Fruit fly (Drosophila melanogaster) whole organism, embryonic: ENCODE data around the gene Ugt35A1.

ENCODE experiments used
- ATbp ChIP-seq: fragments of 200-800 bp; sonication (Bioruptor generic); optimal IDR thresholded peaks from 2 replicates; lab custom pipeline; 2017; ENCODE audit warnings: missing biosample characterization, mild to moderate bottlenecking, missing genetic modification characterization, missing genetic modification reagents
- Abd-B ChIP-seq: fragments of 200-800 bp; sonication (Bioruptor generic); optimal IDR thresholded peaks from 2 replicates; lab custom pipeline; 2018; ENCODE audit warnings: missing biosample characterization, mild to moderate bottlenecking, missing genetic modification characterization, moderate library complexity
- Awh ChIP-seq: fragments of 200-800 bp; sonication (Bioruptor generic); IDR thresholded peaks from 2 replicates; pipeline ENCODE4, ENCODE4 v1.3.6; 2022; ENCODE audit warnings: missing biosample characterization, missing genetic modification characterization
- Bgb ChIP-seq: fragments of 200-800 bp; sonication (Bioruptor generic); IDR thresholded peaks from 2 replicates; pipeline ENCODE4 v1.3.6; 2022; ENCODE audit warnings: missing biosample characterization, missing genetic modification characterization; ENCODE audit not compliant: partially characterized antibody
- CG12071 ChIP-seq: fragments of 200-800 bp; sonication (Bioruptor generic); optimal IDR thresholded peaks from 3 replicates; lab custom pipeline; 2018; ENCODE audit warnings: missing biosample characterization, mild to moderate bottlenecking, missing genetic modification characterization
- CG12155 ChIP-seq: fragments of 200-800 bp; sonication (Bioruptor generic); optimal IDR thresholded peaks from 3 replicates; lab custom pipeline; 2016; ENCODE audit warnings: missing biosample characterization, missing genetic modification characterization
- CG1233 ChIP-seq: fragments of 200-800 bp; sonication (Bioruptor generic); optimal IDR thresholded peaks from 4 replicates; lab custom pipeline; 2018; ENCODE audit warnings: missing biosample characterization, mild to moderate bottlenecking, missing genetic modification characterization
- CG12769 ChIP-seq: fragments of 200-800 bp; sonication (Bioruptor generic); optimal IDR thresholded peaks from 2 replicates; lab custom pipeline; 2019; ENCODE audit warnings: missing biosample characterization, mild to moderate bottlenecking, missing genetic modification characterization, moderate library complexity
- CG13624 ChIP-seq: fragments of 200-800 bp; sonication (Bioruptor generic); optimal IDR thresholded peaks from 2 replicates; lab custom pipeline; 2016; ENCODE audit warnings: missing biosample characterization, missing genetic modification characterization
- CG15269 ChIP-seq: fragments of 200-800 bp; sonication (Bioruptor generic); optimal IDR thresholded peaks from 2 replicates; lab custom pipeline; 2018; ENCODE audit warnings: missing biosample characterization, mild to moderate bottlenecking, missing genetic modification characterization, moderate library complexity
- CG15601 ChIP-seq: fragments of 200-800 bp; sonication (Bioruptor generic); optimal IDR thresholded peaks from 3 replicates; lab custom pipeline; 2019; ENCODE audit warnings: missing biosample characterization, mild to moderate bottlenecking, missing genetic modification characterization, moderate library complexity
- CG17568 ChIP-seq: fragments of 200-800 bp; sonication (Bioruptor generic); optimal IDR thresholded peaks from 2 replicates; lab custom pipeline; 2018; ENCODE audit warnings: missing biosample characterization, mild to moderate bottlenecking, missing genetic modification characterization, moderate library complexity
- CG18262 ChIP-seq: fragments of 200-800 bp; optimal IDR thresholded peaks from 3 replicates; lab custom pipeline; 2019; ENCODE audit warnings: missing biosample characterization, mild to moderate bottlenecking, missing genetic modification characterization, moderate library complexity
- CG18599 ChIP-seq: fragments of 200-800 bp; sonication (Bioruptor generic); optimal IDR thresholded peaks from 3 replicates; lab custom pipeline; 2017; ENCODE audit warnings: missing biosample characterization, missing genetic modification characterization, mild to moderate bottlenecking, moderate library complexity, missing genetic modification reagents
- CG2129 ChIP-seq: fragments of 200-800 bp; sonication (Bioruptor generic); IDR thresholded peaks from 2 replicates; pipeline ENCODE4 v1.3.6; 2022; ENCODE audit warnings: missing biosample characterization, missing genetic modification characterization; ENCODE audit not compliant: partially characterized antibody
- CG2678 ChIP-seq: fragments of 200-800 bp; sonication (Bioruptor generic); optimal IDR thresholded peaks from 3 replicates; lab custom pipeline; 2019; ENCODE audit warnings: missing biosample characterization, mild to moderate bottlenecking, missing genetic modification characterization, moderate library complexity
- CG30020 ChIP-seq: fragments of 200-800 bp; optimal IDR thresholded peaks from 2 replicates; lab custom pipeline; 2019; ENCODE audit warnings: missing biosample characterization, mild to moderate bottlenecking, missing genetic modification characterization, moderate library complexity
- CG30431 ChIP-seq: fragments of 200-800 bp; sonication (Bioruptor generic); optimal IDR thresholded peaks from 2 replicates; lab custom pipeline; 2017; ENCODE audit warnings: missing biosample characterization, missing genetic modification characterization
- CG34376 ChIP-seq: fragments of 200-800 bp; sonication (Bioruptor generic); optimal IDR thresholded peaks from 2 replicates; lab custom pipeline; 2018; ENCODE audit warnings: missing biosample characterization, mild to moderate bottlenecking, missing genetic modification characterization
- CG4424 ChIP-seq: fragments of 200-800 bp; sonication (Bioruptor generic); optimal IDR thresholded peaks from 3 replicates; lab custom pipeline; 2016; ENCODE audit warnings: missing biosample characterization, missing genetic modification characterization
- CG5180 ChIP-seq: fragments of 200-800 bp; sonication (Bioruptor generic); optimal IDR thresholded peaks from 3 replicates; lab custom pipeline; 2017; ENCODE audit warnings: missing biosample characterization, missing genetic modification characterization, mild to moderate bottlenecking, moderate library complexity, missing genetic modification reagents
- CG8290 ChIP-seq, 3 experiments: fragments of 200-800 bp; sonication (Bioruptor generic); optimal IDR thresholded peaks; 2 replicates each; lab custom pipeline; 2016 to 2019; ENCODE audit warnings: missing biosample characterization in 3 of 3, missing genetic modification characterization in 3 of 3, mild to moderate bottlenecking in 2 of 3, moderate library complexity in 1 of 3
- CG9797 ChIP-seq: fragments of 200-800 bp; sonication (Bioruptor generic); optimal IDR thresholded peaks from 3 replicates; lab custom pipeline; 2018; ENCODE audit warnings: missing biosample characterization, mild to moderate bottlenecking, missing genetic modification characterization
- Chrac-16 ChIP-seq: fragments of 200-800 bp; sonication (Bioruptor generic); optimal IDR thresholded peaks from 3 replicates; lab custom pipeline; 2016; ENCODE audit warnings: missing biosample characterization, missing genetic modification characterization
- CoRest ChIP-seq: fragments of 200-800 bp; sonication (Bioruptor generic); optimal IDR thresholded peaks from 3 replicates; lab custom pipeline; 2018; ENCODE audit warnings: missing biosample characterization, mild to moderate bottlenecking, missing genetic modification characterization, moderate library complexity
- CrebB ChIP-seq: fragments of 200-800 bp; sonication (Bioruptor generic); optimal IDR thresholded peaks from 3 replicates; lab custom pipeline; 2018; ENCODE audit warnings: missing biosample characterization, mild to moderate bottlenecking, missing genetic modification characterization
- Dip3 ChIP-seq: fragments of 200-800 bp; sonication (Bioruptor generic); optimal IDR thresholded peaks from 3 replicates; lab custom pipeline; 2016; ENCODE audit warnings: missing biosample characterization, missing genetic modification characterization
- Gsc ChIP-seq: fragments of 200-800 bp; sonication (Bioruptor generic); IDR thresholded peaks from 2 replicates; pipeline ENCODE4 v1.3.6; 2022; ENCODE audit warnings: missing biosample characterization, missing genetic modification characterization
- HmgD ChIP-seq: fragments of 200-800 bp; sonication (Bioruptor generic); optimal IDR thresholded peaks from 3 replicates; lab custom pipeline; 2016; ENCODE audit warnings: missing biosample characterization, missing genetic modification characterization
- Hmx ChIP-seq: fragments of 200-800 bp; sonication (Bioruptor generic); optimal IDR thresholded peaks from 2 replicates; lab custom pipeline; 2016; ENCODE audit warnings: missing biosample characterization, missing genetic modification characterization
- Hr51 ChIP-seq, 2 experiments: fragments of 200-800 bp; sonication (Bioruptor generic); optimal IDR thresholded peaks; 2 replicates in 1 of 2; 3 replicates in 1 of 2; lab custom pipeline; 2016 to 2018; ENCODE audit warnings: missing biosample characterization in 2 of 2, missing genetic modification characterization in 2 of 2, mild to moderate bottlenecking in 1 of 2, moderate library complexity in 1 of 2
- Lhr ChIP-seq: fragments of 200-800 bp; sonication (Bioruptor generic); optimal IDR thresholded peaks from 3 replicates; lab custom pipeline; 2017; ENCODE audit warnings: mild to moderate bottlenecking, missing biosample characterization, missing genetic modification reagents, missing genetic modification characterization
- Poxn ChIP-seq: fragments of 200-800 bp; sonication (Bioruptor generic); IDR thresholded peaks from 2 replicates; pipeline ENCODE4 v1.3.6; 2022; ENCODE audit warnings: missing biosample characterization, missing genetic modification characterization
- Rfx ChIP-seq: fragments of 200-800 bp; sonication (Bioruptor generic); IDR thresholded peaks from 2 replicates; pipeline ENCODE4 v1.3.6; 2022; ENCODE audit warnings: missing biosample characterization, missing genetic modification characterization
- Stat92E ChIP-seq, 3 experiments: fragments of >200 bp in 2 of 3; fragments of 200-800 bp in 1 of 3; sonication (Bioruptor generic) in 1 of 3; optimal IDR thresholded peaks; 2 replicates each; lab custom pipeline; 2017 to 2019; ENCODE audit warnings: missing biosample characterization in 3 of 3, missing genetic modification characterization in 3 of 3, mild to moderate bottlenecking in 1 of 3, moderate library complexity in 1 of 3
- Usf ChIP-seq: fragments of 200-800 bp; sonication (Bioruptor generic); optimal IDR thresholded peaks from 2 replicates; lab custom pipeline; 2017; ENCODE audit warnings: missing genotype, missing biosample characterization, missing genetic modification characterization
- al ChIP-seq: fragments of 200-800 bp; sonication (Bioruptor generic); IDR thresholded peaks from 2 replicates; pipeline ENCODE4 v1.3.6; 2022; ENCODE audit warnings: missing biosample characterization, missing genetic modification characterization
- cas ChIP-seq: fragments of 200-800 bp; sonication (Bioruptor generic); IDR thresholded peaks from 2 replicates; pipeline ENCODE4 v1.3.6; 2022; ENCODE audit warnings: missing biosample characterization, missing genetic modification characterization
- crp ChIP-seq, 2 experiments: fragments of 200-800 bp; sonication (Bioruptor generic); optimal IDR thresholded peaks; 2 replicates in 1 of 2; 3 replicates in 1 of 2; lab custom pipeline; 2017; ENCODE audit warnings: missing biosample characterization in 2 of 2, missing genetic modification characterization in 2 of 2, mild to moderate bottlenecking in 1 of 2, moderate library complexity in 1 of 2
- exex ChIP-seq: fragments of 200-800 bp; sonication (Bioruptor generic); optimal IDR thresholded peaks from 4 replicates; lab custom pipeline; 2018; ENCODE audit warnings: missing biosample characterization, mild to moderate bottlenecking, missing genetic modification characterization, moderate library complexity
- ham ChIP-seq: fragments of 200-800 bp; sonication (Bioruptor generic); IDR thresholded peaks from 2 replicates; pipeline ENCODE4 v1.3.6; 2022; ENCODE audit warnings: missing biosample characterization, missing genetic modification characterization
- lov ChIP-seq, 2 experiments: fragments of 200-800 bp in 1 of 2; fragments of >200 bp in 1 of 2; sonication (Bioruptor generic) in 1 of 2; IDR thresholded peaks in 1 of 2; optimal IDR thresholded peaks in 1 of 2; 2 replicates in 1 of 2; 3 replicates in 1 of 2; pipeline versions ENCODE4 v1.3.6 to Lab custom; 2017 to 2022; ENCODE audit warnings: missing biosample characterization in 1 of 2, missing genetic modification characterization in 1 of 2
- psq ChIP-seq: fragments of 200-800 bp; sonication (Bioruptor generic); optimal IDR thresholded peaks from 2 replicates; lab custom pipeline; 2017; ENCODE audit warnings: missing biosample characterization, missing genetic modification characterization
- sd ChIP-seq: fragments of 200-800 bp; sonication (Bioruptor generic); optimal IDR thresholded peaks from 3 replicates; lab custom pipeline; 2018; ENCODE audit warnings: missing biosample characterization, mild to moderate bottlenecking, missing genetic modification characterization, moderate library complexity
- sima ChIP-seq: fragments of 200-800 bp; sonication (Bioruptor generic); optimal IDR thresholded peaks from 2 replicates; lab custom pipeline; 2016; ENCODE audit warnings: missing biosample characterization, missing genetic modification characterization
- sug ChIP-seq: fragments of 200-800 bp; optimal IDR thresholded peaks from 2 replicates; lab custom pipeline; 2019; ENCODE audit warnings: missing biosample characterization, mild to moderate bottlenecking, missing genetic modification characterization, moderate library complexity
- tap ChIP-seq: fragments of 200-800 bp; optimal IDR thresholded peaks from 3 replicates; lab custom pipeline; 2019; ENCODE audit warnings: missing biosample characterization, mild to moderate bottlenecking, missing genetic modification characterization, moderate library complexity
- tll ChIP-seq, 2 experiments: fragments of 200-800 bp in 1 of 2; fragments of >200 bp in 1 of 2; sonication (Bioruptor generic) in 1 of 2; optimal IDR thresholded peaks; 2 replicates each; lab custom pipeline; 2017 to 2019; ENCODE audit warnings: missing biosample characterization in 2 of 2, missing genetic modification characterization in 2 of 2, mild to moderate bottlenecking in 1 of 2, moderate library complexity in 1 of 2
- wor ChIP-seq: fragments of 200-800 bp; sonication (Bioruptor generic); IDR thresholded peaks from 2 replicates; pipeline ENCODE4 v1.3.6; 2022; ENCODE audit warnings: missing biosample characterization, missing genetic modification characterization

Ugt35A1 gene

dm6 chr3R:11173169-11173506, 674 bp upstream of the Ugt35A1 start:
- no peak for TF ChIP-seq Dip3 (GFP tag; lab: Kevin White, UChicago)
- no peak for TF ChIP-seq CG30020 (tag; lab: Kevin White, UChicago)
- TF ChIP-seq Gsc = no peak
- TF ChIP-seq Bgb (GFP tag; lab: Robert Waterston, UW) = no peak
- peak; percentile 48 for TF ChIP-seq sd
- no peak for TF ChIP-seq CG12071 (GFP tag; lab: Kevin White, UChicago)
- peak; percentile 9 for TF ChIP-seq CrebB (tag; lab: Kevin White, UChicago)
- TF ChIP-seq CG12769 = no peak
- TF ChIP-seq ATbp (GFP tag; lab: Kevin White, UChicago) = no peak
- TF ChIP-seq CG9797 = no peak
- no peak for TF ChIP-seq psq (GFP tag; lab: Kevin White, UChicago)
- no peak for TF ChIP-seq Lhr (GFP tag; lab: Kevin White, UChicago)
- no peak for TF ChIP-seq CG13624 (GFP tag; lab: Kevin White, UChicago)
- TF ChIP-seq Usf = no peak
- peak; percentile 44 for TF ChIP-seq sug (tag; lab: Kevin White, UChicago)
- TF ChIP-seq Rfx (GFP tag; lab: Robert Waterston, UW) = no peak
- TF ChIP-seq Hmx (GFP tag; lab: Kevin White, UChicago) = no peak
- peak; percentile 29 for TF ChIP-seq CG17568 (GFP tag; lab: Kevin White, UChicago)
- TF ChIP-seq lov (optimal IDR thresholded peaks at IDR 0.05; lab: Kevin White, UChicago) = no peak
- TF ChIP-seq lov (GFP tag; IDR thresholded peaks at IDR 0.05; lab: Robert Waterston, UW) = no peak
- TF ChIP-seq CG8290 (GFP tag; optimal IDR thresholded peaks at IDR 0.05; lab: Kevin White, UChicago) = no peak
- no peak for TF ChIP-seq CG8290 (tag; optimal IDR thresholded peaks at IDR 0.05; lab: Kevin White, UChicago)
- no peak for TF ChIP-seq CG1233 (GFP tag; lab: Kevin White, UChicago)
- peak; percentile 98 for TF ChIP-seq exex (tag; lab: Kevin White, UChicago)
- TF ChIP-seq tll (GFP tag; optimal IDR thresholded peaks at IDR 0.05; lab: Kevin White, UChicago) = no peak
- TF ChIP-seq CoRest (tag; lab: Kevin White, UChicago) = no peak
- no peak for TF ChIP-seq CG12155
- no peak for TF ChIP-seq CG15601 (tag; lab: Kevin White, UChicago)
- TF ChIP-seq CG18599 (GFP tag; lab: Kevin White, UChicago) = peak; percentile 29
- no peak for TF ChIP-seq Awh (GFP tag; lab: Robert Waterston, UW)
- no peak for TF ChIP-seq CG5180 (GFP tag; lab: Kevin White, UChicago)
- peak in 1 of 2 experiments; percentile 43 for TF ChIP-seq Hr51 (GFP tag; optimal IDR thresholded peaks at IDR 0.05; lab: Kevin White, UChicago)
- no peak for TF ChIP-seq CG4424 (GFP tag; lab: Kevin White, UChicago)
- TF ChIP-seq wor = no peak
- TF ChIP-seq Abd-B (GFP tag; lab: Kevin White, UChicago) = no peak
- peak; percentile 67 for TF ChIP-seq CG34376 (GFP tag; lab: Kevin White, UChicago)
- TF ChIP-seq CG30431 = no peak
- no peak for TF ChIP-seq crp (GFP tag; optimal IDR thresholded peaks at IDR 0.05; lab: Kevin White, UChicago)
- TF ChIP-seq al (GFP tag; lab: Robert Waterston, UW) = no peak
- peak; percentile 10 for TF ChIP-seq tap (tag; lab: Kevin White, UChicago)
- TF ChIP-seq sima (GFP tag; lab: Kevin White, UChicago) = no peak
- TF ChIP-seq CG18262 = no peak
- no peak for TF ChIP-seq ham (GFP tag; lab: Robert Waterston, UW)
- no peak for TF ChIP-seq HmgD (GFP tag; lab: Kevin White, UChicago)
- TF ChIP-seq cas (GFP tag; lab: Robert Waterston, UW) = no peak
- TF ChIP-seq CG15269 (tag; lab: Kevin White, UChicago) = peak; percentile 22
- TF ChIP-seq CG2129 = no peak
- no peak for TF ChIP-seq Poxn (GFP tag; lab: Robert Waterston, UW)
- TF ChIP-seq Stat92E (GFP tag; optimal IDR thresholded peaks at IDR 0.05; lab: Kevin White, UChicago) = no peak
- no peak for TF ChIP-seq Chrac-16 (GFP tag; lab: Kevin White, UChicago)
- TF ChIP-seq CG2678 (tag; lab: Kevin White, UChicago) = peak; percentile 46
